Worm (Caenorhabditis elegans) whole organism, midembryonic: ENCODE results near the gene F10E9.3.
"Not testable (repeated sequence)": the region's sequence is repeated elsewhere in the genome, so short reads cannot be mapped to it uniquely, and the experiment has no call there.

Experiments
- T22C8.4 ChIP-seq: fragments of 200-800 bp; sonication (Bioruptor generic); IDR thresholded peaks from 2 replicates; pipeline ENCODE4 v1.3.6; 2022; ENCODE audit warnings: missing genetic modification characterization, missing compliant biosample characterization
- cog-1 ChIP-seq: sonication (generic microtip); optimal IDR thresholded peaks from 2 replicates; lab custom pipeline; 2016; ENCODE audit warnings: missing genetic modification characterization, missing compliant biosample characterization
- flt-1 ChIP-seq: fragments of 200-800 bp; sonication (Bioruptor generic); IDR thresholded peaks from 2 replicates; pipeline ENCODE4 v1.3.6; 2022; ENCODE audit warnings: missing genetic modification characterization, missing compliant biosample characterization
- klf-2 ChIP-seq: fragments of 200-800 bp; sonication (Bioruptor generic); conservative IDR thresholded peaks from 2 replicates; pipeline ENCODE4 v1.3.6; 2022; ENCODE audit warnings: missing genetic modification reagents, missing genetic modification characterization, missing compliant biosample characterization
- med-1 ChIP-seq: sonication (generic microtip); optimal IDR thresholded peaks from 2 replicates; lab custom pipeline; 2017; ENCODE audit warnings: missing genetic modification characterization, mild to moderate bottlenecking, missing compliant biosample characterization, antibody characterized with exemption, missing genetic modification reagents; ENCODE audit not compliant: insufficient read depth
- ref-1 ChIP-seq: fragments of 200-800 bp; sonication (Bioruptor generic); conservative IDR thresholded peaks from 2 replicates; pipeline ENCODE4 v1.3.6; 2022; ENCODE audit warnings: missing genetic modification reagents, missing genetic modification characterization, missing compliant biosample characterization
- tab-1 ChIP-seq: fragments of 200-800 bp; sonication (Bioruptor generic); IDR thresholded peaks from 2 replicates; pipeline ENCODE4 v1.3.6; 2022; ENCODE audit warnings: missing genetic modification characterization, missing compliant biosample characterization
- ztf-23 ChIP-seq: fragments of 200-800 bp; sonication (Bioruptor generic); IDR thresholded peaks from 2 replicates; pipeline ENCODE4 v1.3.6; 2022; ENCODE audit warnings: missing genetic modification reagents, missing genetic modification characterization, missing compliant biosample characterization
- ztf-29 ChIP-seq: fragments of 200-800 bp; sonication (Bioruptor generic); IDR thresholded peaks from 2 replicates; pipeline ENCODE4 v1.3.6; 2022; ENCODE audit warnings: missing genetic modification reagents, missing genetic modification characterization, missing compliant biosample characterization

F10E9.3 gene

ce11 chrIII:8331211-8331610 lies 20.4 kb downstream of the F10E9.3 start, which contains the start of gene iglr-2:
Gene iglr-2, minus strand, starts transcription at chrIII:8331311.
- TF ChIP-seq cog-1 (tag; lab: Kevin White, UChicago) (no peak), flt-1 (no peak), ref-1 (GFP tag; lab: Robert Waterston, UW) (no peak), ztf-29 (no peak), klf-2 (no peak), ztf-23 (GFP tag; lab: Robert Waterston, UW) (no peak), med-1 (no peak), T22C8.4 (GFP tag; lab: Robert Waterston, UW) (no peak), tab-1 (GFP tag; lab: Robert Waterston, UW) (no peak)

- TF ChIP-seq ztf-23 (GFP tag; lab: Robert Waterston, UW), result no peak
- no peak for TF ChIP-seq flt-1
- no peak for TF ChIP-seq ref-1 (GFP tag; lab: Robert Waterston, UW)
- TF ChIP-seq ztf-29, result no peak
- no peak for TF ChIP-seq klf-2
- no peak for TF ChIP-seq med-1
Measured at ce11 chrIII:8331779-8332178, 21.0 kb downstream of the F10E9.3 start, which contains the start of the genes mrps-18A and ZC262.2. Gene mrps-18A, minus strand, starts transcription at chrIII:8331919. Gene ZC262.2, plus strand, starts transcription at chrIII:8332062.

DNA sequence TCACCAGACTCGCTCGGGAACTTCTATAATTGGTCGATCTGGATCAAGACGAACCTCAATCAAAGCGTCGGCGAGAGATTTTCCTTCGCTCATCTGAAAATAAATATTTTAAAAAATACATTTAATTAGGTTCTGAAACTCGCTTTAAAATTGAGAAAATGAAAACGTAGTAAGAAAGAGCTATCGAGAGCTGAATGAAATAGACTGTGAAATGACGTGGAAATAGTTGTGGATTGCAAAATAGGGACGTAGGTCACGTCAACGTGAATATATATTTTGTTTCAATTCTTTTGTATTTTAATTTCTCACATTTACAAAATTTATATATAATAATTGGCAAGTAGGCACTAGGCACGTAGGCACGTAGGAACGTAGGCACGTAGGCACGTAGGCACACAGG lies 23.6 kb downstream of the F10E9.3 start, which contains the start of gene ZC262.4:
TSS of gene ZC262.4 (minus strand) at position 101 of the 400 bp plus-strand sequence.
- no peak for TF ChIP-seq med-1
- no peak for TF ChIP-seq klf-2
- no peak for TF ChIP-seq ztf-23 (GFP tag; lab: Robert Waterston, UW)
- TF ChIP-seq T22C8.4 (GFP tag; lab: Robert Waterston, UW), result no peak
- TF ChIP-seq ztf-29, result no peak
- no peak for TF ChIP-seq tab-1 (GFP tag; lab: Robert Waterston, UW)
- no peak for TF ChIP-seq flt-1
- no peak for TF ChIP-seq cog-1 (tag; lab: Kevin White, UChicago)
- no peak for TF ChIP-seq ref-1 (GFP tag; lab: Robert Waterston, UW)

ce11 chrIII:8339372-8339771 lies 28.6 kb downstream of the F10E9.3 start, which contains the start of gene clc-28:
Gene clc-28, minus strand, starts transcription at chrIII:8339472.
- TF ChIP-seq klf-2; T22C8.4 (GFP tag; lab: Robert Waterston, UW); ref-1 (GFP tag; lab: Robert Waterston, UW): not testable (repeated sequence)

ce11 chrIII:8344283-8344682 lies 33.5 kb downstream of the F10E9.3 start, which contains the start of gene ZC262.7:
Gene ZC262.7, minus strand, starts transcription at chrIII:8344336.
- TF ChIP-seq ztf-29; med-1; ztf-23 (GFP tag; lab: Robert Waterston, UW): not testable (repeated sequence)

DNA sequence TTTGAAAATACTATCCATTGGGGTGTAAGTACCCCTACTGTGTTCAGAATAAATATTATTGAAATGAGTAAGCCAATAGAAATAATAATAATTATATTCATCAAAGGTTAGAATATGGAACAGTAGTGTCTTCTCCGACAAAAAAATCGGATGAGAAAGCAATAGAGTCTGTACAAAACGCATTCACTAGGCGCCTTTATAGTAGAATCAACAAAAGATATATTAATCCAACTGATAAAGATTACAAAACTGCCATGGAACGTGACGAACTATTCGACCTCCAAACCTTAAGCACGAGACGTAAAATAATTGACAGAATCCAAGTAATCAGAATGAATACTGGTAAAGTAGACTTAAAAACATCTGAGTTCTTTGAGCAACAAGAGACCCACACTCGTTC lies 37.0 kb downstream of the F10E9.3 start, which contains the start of gene clc-29:
TSS of gene clc-29 (minus strand) at position 101 of the 400 bp plus-strand sequence.
- TF ChIP-seq flt-1, med-1, klf-2: not testable (repeated sequence)

- TF ChIP-seq tab-1 (GFP tag; lab: Robert Waterston, UW) (no peak), klf-2 (no peak), T22C8.4 (GFP tag; lab: Robert Waterston, UW) (no peak), med-1 (no peak), ref-1 (GFP tag; lab: Robert Waterston, UW) (no peak), flt-1 (no peak), ztf-29 (no peak), ztf-23 (GFP tag; lab: Robert Waterston, UW) (no peak)
Measured at ce11 chrIII:8354644-8355461, 44.0 kb downstream of the F10E9.3 start, which contains the start of gene unc-116. Gene unc-116, minus strand, starts transcription at chrIII:8355174.

- TF ChIP-seq cog-1 (tag; lab: Kevin White, UChicago) (no peak), ztf-23 (GFP tag; lab: Robert Waterston, UW) (no peak), ref-1 (GFP tag; lab: Robert Waterston, UW) (no peak), ztf-29 (no peak), med-1 (no peak), T22C8.4 (GFP tag; lab: Robert Waterston, UW) (no peak), flt-1 (no peak), tab-1 (GFP tag; lab: Robert Waterston, UW) (no peak), klf-2 (no peak)
Measured at ce11 chrIII:8355462-8355815, 44.6 kb downstream of the F10E9.3 start.

DNA sequence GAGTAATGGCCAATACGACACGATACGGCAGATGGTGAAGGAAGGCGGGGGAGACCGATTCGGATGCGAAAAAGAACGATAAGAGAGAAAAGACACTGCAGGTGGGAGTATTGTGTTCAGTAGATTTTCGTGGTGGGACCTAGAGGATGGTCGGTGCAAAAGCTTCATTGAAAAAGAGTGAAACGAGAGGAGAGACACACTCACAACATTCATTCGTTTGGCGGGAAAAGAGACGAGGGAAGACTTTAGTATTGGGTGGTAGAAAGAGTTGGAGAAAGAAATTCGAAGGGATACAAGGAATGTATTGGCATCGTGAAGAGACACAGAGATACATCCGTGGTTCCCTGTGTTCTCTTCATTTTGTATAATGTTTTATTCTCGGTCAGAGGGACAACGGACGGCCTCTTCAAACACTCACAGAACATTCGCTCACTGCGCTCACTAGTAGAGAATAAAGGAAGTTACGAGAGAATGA lies 45.6 kb downstream of the F10E9.3 start:
- peak; percentile 27; the same call in 1 of the 2 replicates for TF ChIP-seq ztf-29
- TF ChIP-seq tab-1 (GFP tag; lab: Robert Waterston, UW), result no peak
- no peak for TF ChIP-seq med-1
- TF ChIP-seq klf-2, result no peak
- peak; percentile 68 for TF ChIP-seq flt-1
- peak; percentile 67 for TF ChIP-seq cog-1 (tag; lab: Kevin White, UChicago)
- TF ChIP-seq T22C8.4 (GFP tag; lab: Robert Waterston, UW), result no peak
- no peak for TF ChIP-seq ref-1 (GFP tag; lab: Robert Waterston, UW)
- TF ChIP-seq ztf-23 (GFP tag; lab: Robert Waterston, UW), result no peak

DNA sequence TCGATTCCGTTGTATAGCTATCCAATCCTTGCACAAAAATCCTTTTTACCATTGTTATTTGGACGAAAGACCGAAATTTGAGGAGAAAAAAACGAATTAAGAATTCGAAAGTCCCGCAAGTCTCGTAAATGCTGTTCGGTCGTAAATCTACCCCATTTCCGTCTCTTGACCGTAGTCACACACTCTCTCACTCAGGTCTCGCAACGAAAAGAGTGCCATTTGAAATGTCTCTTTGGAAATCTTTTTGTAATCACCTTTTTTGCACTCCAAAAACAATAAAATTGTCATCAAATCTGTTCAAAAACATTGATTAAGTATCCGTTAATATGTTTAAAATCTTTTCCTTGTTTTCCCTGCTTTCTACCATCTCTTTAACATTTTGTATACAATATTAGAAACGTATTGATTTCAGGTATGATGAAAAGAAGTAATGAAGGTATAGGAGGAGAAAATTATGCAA lies 47.4 kb downstream of the F10E9.3 start, which contains the start of the genes R05D3.8 and rfp-1:
TSS of gene R05D3.8 (minus strand) at position 115 of the 460 bp plus-strand sequence.
TSS of gene rfp-1 (plus strand) at position 410 of the 460 bp plus-strand sequence.
- TF ChIP-seq ztf-29 (no peak), ztf-23 (GFP tag; lab: Robert Waterston, UW) (no peak), cog-1 (tag; lab: Kevin White, UChicago) (peak; percentile 9), ref-1 (GFP tag; lab: Robert Waterston, UW) (no peak)
